Fruit fly (Drosophila melanogaster) whole organism, embryonic: ENCODE measurements around the gene CG3032.

Experiments
- Aef1 ChIP-seq: fragments of 200-800 bp; sonication (Bioruptor generic); IDR thresholded peaks from 3 replicates; pipeline ENCODE4 v1.3.6; 2022; ENCODE audit warnings: missing biosample characterization, missing genetic modification characterization
- CG11093 ChIP-seq: fragments of 200-800 bp; sonication (Bioruptor generic); IDR thresholded peaks from 3 replicates; pipeline ENCODE4 v1.3.6; 2022; ENCODE audit warnings: missing biosample characterization, missing genetic modification characterization
- CG11398 ChIP-seq: fragments of 200-800 bp; sonication (Bioruptor generic); optimal IDR thresholded peaks from 2 replicates; lab custom pipeline; 2016; ENCODE audit warnings: missing biosample characterization, missing genetic modification characterization
- CG11456 ChIP-seq: fragments of 200-800 bp; sonication (Bioruptor generic); IDR thresholded peaks from 3 replicates; pipeline ENCODE4 v1.3.6; 2022; ENCODE audit warnings: missing biosample characterization, missing genetic modification characterization
- CG12299 ChIP-seq: fragments of 200-800 bp; sonication (Bioruptor generic); optimal IDR thresholded peaks from 2 replicates; lab custom pipeline; 2018; ENCODE audit warnings: missing biosample characterization, mild to moderate bottlenecking, missing genetic modification characterization
- CG12744 ChIP-seq: fragments of 200-800 bp; sonication (Bioruptor generic); optimal IDR thresholded peaks from 2 replicates; lab custom pipeline; 2016; ENCODE audit warnings: missing biosample characterization, missing genetic modification characterization
- CG14441 ChIP-seq: fragments of 200-800 bp; sonication (Bioruptor generic); IDR thresholded peaks from 2 replicates; pipeline ENCODE4 v1.3.6; 2022; ENCODE audit warnings: missing biosample characterization, missing genetic modification characterization
- CG15269 ChIP-seq: fragments of 200-800 bp; sonication (Bioruptor generic); optimal IDR thresholded peaks from 2 replicates; lab custom pipeline; 2018; ENCODE audit warnings: missing biosample characterization, mild to moderate bottlenecking, missing genetic modification characterization, moderate library complexity
- CG17568 ChIP-seq: fragments of 200-800 bp; sonication (Bioruptor generic); optimal IDR thresholded peaks from 2 replicates; lab custom pipeline; 2018; ENCODE audit warnings: missing biosample characterization, mild to moderate bottlenecking, missing genetic modification characterization, moderate library complexity
- CG18262 ChIP-seq: fragments of 200-800 bp; optimal IDR thresholded peaks from 3 replicates; lab custom pipeline; 2019; ENCODE audit warnings: missing biosample characterization, mild to moderate bottlenecking, missing genetic modification characterization, moderate library complexity
- CG18476 ChIP-seq: fragments of 200-800 bp; sonication (Bioruptor generic); optimal IDR thresholded peaks from 2 replicates; lab custom pipeline; 2016; ENCODE audit warnings: missing biosample characterization, mild to moderate bottlenecking, missing genetic modification characterization
- CG6683 ChIP-seq: fragments of 200-800 bp; sonication (Bioruptor generic); optimal IDR thresholded peaks from 2 replicates; lab custom pipeline; 2017; ENCODE audit warnings: missing biosample characterization, mild to moderate bottlenecking, missing genetic modification characterization, missing genetic modification reagents
- CG6765 ChIP-seq: fragments of 200-800 bp; sonication (Bioruptor generic); optimal IDR thresholded peaks from 3 replicates; lab custom pipeline; 2017; ENCODE audit warnings: missing biosample characterization, mild to moderate bottlenecking, missing genetic modification characterization
- CG7786 ChIP-seq: fragments of 200-800 bp; sonication (Bioruptor generic); optimal IDR thresholded peaks from 2 replicates; lab custom pipeline; 2016; ENCODE audit warnings: missing biosample characterization, missing genetic modification characterization
- Dip3 ChIP-seq: fragments of 200-800 bp; sonication (Bioruptor generic); optimal IDR thresholded peaks from 3 replicates; lab custom pipeline; 2016; ENCODE audit warnings: missing biosample characterization, missing genetic modification characterization
- Elba2 ChIP-seq: fragments of 200-800 bp; sonication (Bioruptor generic); optimal IDR thresholded peaks from 3 replicates; lab custom pipeline; 2016; ENCODE audit warnings: missing biosample characterization, missing genetic modification characterization
- Ets65A ChIP-seq: fragments of 200-800 bp; sonication (Bioruptor generic); peaks from one replicate; lab custom pipeline; 2016; ENCODE audit warnings: missing biosample characterization, missing genetic modification characterization
- Gsc ChIP-seq: fragments of 200-800 bp; sonication (Bioruptor generic); IDR thresholded peaks from 2 replicates; pipeline ENCODE4 v1.3.6; 2022; ENCODE audit warnings: missing biosample characterization, missing genetic modification characterization
- HLH3B ChIP-seq: fragments of 200-800 bp; sonication (Bioruptor generic); IDR thresholded peaks from 2 replicates; pipeline ENCODE4 v1.3.6; 2022; ENCODE audit warnings: missing biosample characterization, missing genetic modification characterization
- HmgD ChIP-seq: fragments of 200-800 bp; sonication (Bioruptor generic); optimal IDR thresholded peaks from 3 replicates; lab custom pipeline; 2016; ENCODE audit warnings: missing biosample characterization, missing genetic modification characterization
- NC2β ChIP-seq: fragments of 200-800 bp; sonication (Bioruptor generic); optimal IDR thresholded peaks from 2 replicates; lab custom pipeline; 2016; ENCODE audit warnings: missing biosample characterization, missing genetic modification characterization
- Scr ChIP-seq: fragments of 200-800 bp; sonication (Bioruptor generic); IDR thresholded peaks from 2 replicates; pipeline ENCODE4 v1.3.6; 2022; ENCODE audit warnings: missing biosample characterization, missing genetic modification characterization; ENCODE audit not compliant: partially characterized antibody
- Sox102F ChIP-seq: fragments of 200-800 bp; sonication (Bioruptor generic); optimal IDR thresholded peaks from 2 replicates; lab custom pipeline; 2018; ENCODE audit warnings: missing biosample characterization, mild to moderate bottlenecking, missing genetic modification characterization, moderate library complexity
- Xbp1 ChIP-seq: fragments of 200-800 bp; sonication (Bioruptor generic); optimal IDR thresholded peaks from 3 replicates; lab custom pipeline; 2016; ENCODE audit warnings: missing biosample characterization, mild to moderate bottlenecking, missing genetic modification characterization
- YL-1 ChIP-seq: fragments of 200-800 bp; sonication (Bioruptor generic); optimal IDR thresholded peaks from 3 replicates; lab custom pipeline; 2017; ENCODE audit warnings: missing biosample characterization, mild to moderate bottlenecking, missing genetic modification characterization
- aop ChIP-seq: fragments of 200-800 bp; sonication (Bioruptor generic); IDR thresholded peaks from 2 replicates; pipeline ENCODE4 v1.3.6; 2022; ENCODE audit warnings: missing biosample characterization, missing genetic modification characterization
- br ChIP-seq: fragments of >200 bp; optimal IDR thresholded peaks from 2 replicates; lab custom pipeline; 2017
- cato ChIP-seq: fragments of 200-800 bp; sonication (Bioruptor generic); optimal IDR thresholded peaks from 2 replicates; lab custom pipeline; 2016; ENCODE audit warnings: missing biosample characterization, missing genetic modification characterization, borderline replicate concordance
- chm ChIP-seq: fragments of 200-800 bp; sonication (Bioruptor generic); IDR thresholded peaks from 2 replicates; pipeline ENCODE4 v1.3.6; 2022; ENCODE audit warnings: missing biosample characterization, missing genetic modification characterization
- corto ChIP-seq: fragments of 200-800 bp; sonication (Bioruptor generic); optimal IDR thresholded peaks from 2 replicates; lab custom pipeline; 2016; ENCODE audit warnings: missing biosample characterization, mild to moderate bottlenecking, missing genetic modification characterization, moderate library complexity
- crc ChIP-seq: fragments of 200-800 bp; sonication (Bioruptor generic); optimal IDR thresholded peaks from 2 replicates; lab custom pipeline; 2016; ENCODE audit warnings: missing biosample characterization, missing genetic modification characterization
- fu2 ChIP-seq: fragments of 200-800 bp; sonication (Bioruptor generic); optimal IDR thresholded peaks from 2 replicates; lab custom pipeline; 2016; ENCODE audit warnings: missing biosample characterization, missing genetic modification characterization
- gfzf ChIP-seq: fragments of 200-800 bp; sonication (Bioruptor generic); optimal IDR thresholded peaks from 2 replicates; lab custom pipeline; 2016; ENCODE audit warnings: missing biosample characterization, mild to moderate bottlenecking, missing genetic modification characterization, moderate library complexity
- gsb ChIP-seq: fragments of 200-800 bp; sonication (Bioruptor generic); IDR thresholded peaks from 2 replicates; pipeline ENCODE4 v1.3.6; 2022; ENCODE audit warnings: missing biosample characterization, missing genetic modification characterization
- h ChIP-seq: fragments of >200 bp; optimal IDR thresholded peaks from 2 replicates; lab custom pipeline; 2017
- hbn ChIP-seq: fragments of 200-800 bp; sonication (Bioruptor generic); IDR thresholded peaks from 2 replicates; pipeline ENCODE4 v1.3.6; 2022; ENCODE audit warnings: missing biosample characterization, missing genetic modification characterization; ENCODE audit not compliant: partially characterized antibody
- hth ChIP-seq: fragments of >200 bp; optimal IDR thresholded peaks from 2 replicates; lab custom pipeline; 2017; ENCODE audit warnings: inconsistent platforms
- jigr1 ChIP-seq: fragments of 200-800 bp; sonication (Bioruptor generic); IDR thresholded peaks from 3 replicates; pipeline ENCODE4 v1.3.6; 2022; ENCODE audit warnings: missing biosample characterization, missing genetic modification characterization
- kay ChIP-seq: fragments of 200-800 bp; sonication (Bioruptor generic); optimal IDR thresholded peaks from 2 replicates; lab custom pipeline; 2016; ENCODE audit warnings: missing biosample characterization, missing genetic modification characterization
- lbe ChIP-seq: fragments of 200-800 bp; sonication (Bioruptor generic); optimal IDR thresholded peaks from 2 replicates; lab custom pipeline; 2016; ENCODE audit warnings: missing biosample characterization, mild to moderate bottlenecking, missing genetic modification characterization
- lmd ChIP-seq: fragments of 200-800 bp; sonication (Bioruptor generic); IDR thresholded peaks from 2 replicates; pipeline ENCODE4 v1.3.6; 2022; ENCODE audit warnings: missing biosample characterization, missing genetic modification characterization
- nau ChIP-seq: fragments of 200-800 bp; sonication (Bioruptor generic); optimal IDR thresholded peaks from 3 replicates; lab custom pipeline; 2017; ENCODE audit warnings: missing biosample characterization, mild to moderate bottlenecking, missing genetic modification characterization, missing genetic modification reagents
- nerfin-1 ChIP-seq: fragments of 200-800 bp; sonication (Bioruptor generic); optimal IDR thresholded peaks from 3 replicates; lab custom pipeline; 2019; ENCODE audit warnings: missing biosample characterization, mild to moderate bottlenecking, missing genetic modification characterization, moderate library complexity
- org-1 ChIP-seq: fragments of 200-800 bp; sonication (Bioruptor generic); optimal IDR thresholded peaks from 2 replicates; lab custom pipeline; 2017; ENCODE audit warnings: missing biosample characterization, missing genetic modification characterization
- pita ChIP-seq: fragments of 200-800 bp; sonication (Bioruptor generic); optimal IDR thresholded peaks from 2 replicates; lab custom pipeline; 2017; ENCODE audit warnings: missing biosample characterization, mild to moderate bottlenecking, missing genetic modification characterization
- pum ChIP-seq: fragments of 200-800 bp; sonication (Bioruptor generic); optimal IDR thresholded peaks from 2 replicates; lab custom pipeline; 2016; ENCODE audit warnings: missing biosample characterization, missing genetic modification characterization
- sens ChIP-seq: fragments of 200-800 bp; sonication (Bioruptor generic); peaks from one replicate; lab custom pipeline; 2016; ENCODE audit warnings: missing biosample characterization, missing genetic modification characterization
- sens-2 ChIP-seq: fragments of 200-800 bp; sonication (Bioruptor generic); IDR thresholded peaks from 2 replicates; pipeline ENCODE4 v1.3.6; 2022; ENCODE audit warnings: missing biosample characterization, missing genetic modification characterization
- slou ChIP-seq: fragments of 200-800 bp; sonication (Bioruptor generic); optimal IDR thresholded peaks from 3 replicates; lab custom pipeline; 2016; ENCODE audit warnings: missing biosample characterization, missing genetic modification characterization
- sob ChIP-seq: fragments of 200-800 bp; sonication (Bioruptor generic); IDR thresholded peaks from 2 replicates; pipeline ENCODE4 v1.3.6; 2022; ENCODE audit warnings: missing biosample characterization, missing genetic modification characterization
- tll ChIP-seq, 2 experiments: fragments of 200-800 bp in 1 of 2; fragments of >200 bp in 1 of 2; sonication (Bioruptor generic) in 1 of 2; optimal IDR thresholded peaks; 2 replicates each; lab custom pipeline; 2017 to 2019; ENCODE audit warnings: missing biosample characterization in 2 of 2, missing genetic modification characterization in 2 of 2, mild to moderate bottlenecking in 1 of 2, moderate library complexity in 1 of 2
- z ChIP-seq: fragments of 200-800 bp; sonication (Bioruptor generic); IDR thresholded peaks from 3 replicates; pipeline ENCODE4 v1.3.6; 2022; ENCODE audit warnings: missing biosample characterization, missing genetic modification characterization
- zen ChIP-seq: fragments of 200-800 bp; sonication (Bioruptor generic); optimal IDR thresholded peaks from 3 replicates; lab custom pipeline; 2018; ENCODE audit warnings: missing biosample characterization, mild to moderate bottlenecking, missing genetic modification characterization, moderate library complexity

Gene CG3032

dm6 chrX:6973340-6973739 is 40.3 kb downstream of the CG3032 start, which contains the start of gene CG3040 (continued):
- TF ChIP-seq nerfin-1 (no peak), Dip3 (GFP tag; lab: Kevin White, UChicago) (peak; percentile 1), CG14441 (GFP tag; lab: Robert Waterston, UW) (no peak), pita (GFP tag; lab: Kevin White, UChicago) (peak; percentile 86), CG6683 (GFP tag; lab: Kevin White, UChicago) (no peak), CG11398 (GFP tag; lab: Kevin White, UChicago) (no peak), zen (tag; lab: Kevin White, UChicago) (peak; percentile 31), z (GFP tag; lab: Robert Waterston, UW) (no peak), Gsc (GFP tag; lab: Robert Waterston, UW) (no peak), hth (lab: Kevin White, UChicago) (no peak), Ets65A (GFP tag; lab: Kevin White, UChicago) (no peak), gfzf (peak; percentile 93), aop (no peak), Elba2 (GFP tag; lab: Kevin White, UChicago) (no peak), corto (GFP tag; lab: Kevin White, UChicago) (no peak), gsb (GFP tag; lab: Robert Waterston, UW) (no peak), lbe (no peak), lmd (no peak; the same call in 1 of the 2 replicates), kay (no peak), YL-1 (peak; percentile 70), fu2 (no peak), CG11093 (GFP tag; lab: Robert Waterston, UW) (no peak), nau (GFP tag; lab: Kevin White, UChicago) (no peak), sens (GFP tag; lab: Kevin White, UChicago) (peak; percentile 46), CG12299 (tag; lab: Kevin White, UChicago) (no peak), sob (GFP tag; lab: Robert Waterston, UW) (0 out of 2 replicates have a peak, but pooled peaks have one; percentile 37), cato (GFP tag; lab: Kevin White, UChicago) (no peak), HmgD (GFP tag; lab: Kevin White, UChicago) (peak; percentile 21), br (lab: Kevin White, UChicago) (no peak), sens-2 (no peak), CG12744 (GFP tag; lab: Kevin White, UChicago) (no peak), NC2β (no peak), slou (GFP tag; lab: Kevin White, UChicago) (no peak), CG18262 (tag; lab: Kevin White, UChicago) (peak; percentile 35), CG7786 (peak; percentile 4), CG6765 (GFP tag; lab: Kevin White, UChicago) (no peak), CG17568 (GFP tag; lab: Kevin White, UChicago) (peak; percentile 32), CG15269 (tag; lab: Kevin White, UChicago) (peak; percentile 48), chm (GFP tag; lab: Robert Waterston, UW) (no peak), hbn (GFP tag; lab: Robert Waterston, UW) (no peak; the same call in 1 of the 2 replicates), Xbp1 (GFP tag; lab: Kevin White, UChicago) (peak; percentile 45), CG18476 (no peak), Scr (no peak), Sox102F (GFP tag; lab: Kevin White, UChicago) (peak; percentile 53), CG11456 (no peak), crc (GFP tag; lab: Kevin White, UChicago) (no peak), Aef1 (GFP tag; lab: Robert Waterston, UW) (peak; percentile 22; the same call in 1 of the 3 replicates), org-1 (GFP tag; lab: Kevin White, UChicago) (no peak), jigr1 (GFP tag; lab: Robert Waterston, UW) (no peak), pum (GFP tag; lab: Kevin White, UChicago) (peak; percentile 30), HLH3B (GFP tag; lab: Robert Waterston, UW) (no peak), h (lab: Kevin White, UChicago) (no peak), tll (GFP tag; optimal IDR thresholded peaks at IDR 0.05; lab: Kevin White, UChicago) (no peak)
